Fruit fly (Drosophila melanogaster) Kc167 (cell line): ENCODE results near the gene TP53INP.

Experiments used
- Myc ChIP-seq: fragments of >200 bp; optimal IDR thresholded peaks from 2 replicates; lab custom pipeline; 2017; ENCODE audit warnings: missing external identifiers
- Sin3A ChIP-seq: fragments of >200 bp; optimal IDR thresholded peaks from 2 replicates; lab custom pipeline; 2018; ENCODE audit warnings: missing external identifiers
- h ChIP-seq: fragments of >200 bp; optimal IDR thresholded peaks from 3 replicates; lab custom pipeline; 2018; ENCODE audit warnings: missing external identifiers
- insv ChIP-seq: fragments of >200 bp; optimal IDR thresholded peaks from 3 replicates; lab custom pipeline; 2018; ENCODE audit warnings: missing external identifiers
- psq ChIP-seq: fragments of >200 bp; optimal IDR thresholded peaks from 2 replicates; lab custom pipeline; 2017; ENCODE audit warnings: missing external identifiers
- ttk ChIP-seq: sonication (Bioruptor generic); optimal IDR thresholded peaks from 2 replicates; lab custom pipeline; 2017; ENCODE audit warnings: missing external identifiers

TP53INP gene

DNA sequence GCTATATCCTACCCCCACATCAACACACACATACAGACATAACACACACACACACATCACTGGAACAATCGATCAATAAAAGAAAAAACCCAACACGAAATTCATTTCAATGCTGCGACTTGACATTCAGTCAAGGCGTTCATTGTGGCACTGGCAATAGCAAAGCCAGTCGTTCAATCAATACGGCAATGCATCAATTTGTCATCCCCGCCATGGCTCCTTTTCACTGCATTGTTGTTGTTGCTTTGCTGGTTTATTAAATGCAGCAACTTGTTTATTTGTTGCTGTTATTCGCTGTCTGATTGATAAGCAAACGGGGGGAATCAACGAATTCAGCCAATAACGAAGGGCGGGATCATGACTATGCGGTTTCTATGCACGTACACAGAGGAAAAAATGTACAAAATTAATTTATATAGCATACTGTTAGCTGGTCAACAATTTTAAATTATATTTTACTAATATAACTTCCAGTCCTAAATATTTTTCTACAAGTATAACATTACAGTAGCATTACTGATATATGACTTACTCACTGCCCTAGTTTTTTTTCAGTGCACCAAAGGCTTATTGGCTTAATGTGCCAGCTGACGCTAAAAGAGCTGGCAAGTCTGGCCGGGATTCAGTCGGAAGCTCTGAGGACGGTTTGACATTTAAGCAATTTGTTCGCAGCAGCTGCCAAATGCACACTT lies 30.9 kb upstream of the TP53INP start:
- no peak for TF ChIP-seq Sin3A (lab: Kevin White, UChicago)
- no peak for TF ChIP-seq psq (lab: Kevin White, UChicago)
- no peak for TF ChIP-seq insv (lab: Kevin White, UChicago)
- no peak for TF ChIP-seq h
- no peak for TF ChIP-seq Myc (lab: Kevin White, UChicago)
- no peak for TF ChIP-seq ttk (lab: Kevin White, UChicago)

DNA sequence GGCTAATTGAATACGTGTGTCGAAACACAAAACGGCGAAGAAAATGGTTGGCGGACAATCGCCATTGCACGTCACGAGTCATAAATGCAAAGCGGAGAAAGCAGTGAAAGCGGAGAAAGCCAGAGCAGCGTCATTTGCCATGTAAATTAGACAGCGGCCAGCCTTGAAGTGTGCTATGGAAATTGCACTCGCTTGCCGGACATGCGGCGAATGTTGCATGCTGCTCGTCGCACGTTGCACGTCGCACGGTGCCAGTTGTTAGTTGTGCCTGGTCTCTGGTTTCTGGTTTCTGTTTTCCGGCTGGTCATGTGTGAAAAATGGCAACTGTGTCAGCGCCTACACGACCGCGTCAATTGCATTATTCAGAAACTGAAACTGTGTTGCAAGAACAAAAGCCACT lies 29.2 kb upstream of the TP53INP start:
- TF ChIP-seq psq (lab: Kevin White, UChicago) (no peak), ttk (lab: Kevin White, UChicago) (no peak), Sin3A (lab: Kevin White, UChicago) (no peak)

- TF ChIP-seq psq (lab: Kevin White, UChicago): no peak
Measured at dm6 chr3L:4378895-4379294, 27.8 kb upstream of the TP53INP start.

- no peak for TF ChIP-seq h
- TF ChIP-seq Sin3A (lab: Kevin White, UChicago): no peak
Measured at dm6 chr3L:4380231-4380645, 26.5 kb upstream of the TP53INP start, which contains the start of gene DopEcR. Gene DopEcR (minus strand): TSS chr3L:4380387.

DNA sequence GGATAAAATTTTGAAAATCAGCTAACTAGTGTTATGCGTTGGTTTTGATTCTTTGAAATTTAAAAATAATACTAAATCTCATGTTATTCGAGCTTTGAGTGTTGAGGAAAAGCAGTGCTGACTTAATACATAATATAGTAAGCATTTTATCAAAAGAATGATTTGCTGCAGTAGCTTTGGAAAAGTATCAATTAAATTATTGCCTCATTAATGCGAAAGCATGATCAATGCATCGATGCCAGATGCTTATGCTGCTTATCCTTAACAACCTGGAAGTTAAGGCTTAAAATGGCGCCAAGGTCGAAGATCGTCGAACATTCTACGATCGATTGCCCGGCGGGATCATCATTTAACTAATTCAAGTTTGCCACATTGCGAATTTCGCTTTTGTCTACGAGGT lies 25.2 kb upstream of the TP53INP start, which contains the start of gene CG32240:
Gene CG32240 (minus strand): TSS at position 101 of the 400 bp plus-strand sequence.
- TF ChIP-seq Myc (lab: Kevin White, UChicago) (no peak), insv (lab: Kevin White, UChicago) (no peak), Sin3A (lab: Kevin White, UChicago) (no peak), psq (lab: Kevin White, UChicago) (no peak), ttk (lab: Kevin White, UChicago) (no peak), h (no peak)

- TF ChIP-seq ttk (lab: Kevin White, UChicago) (no peak), Sin3A (lab: Kevin White, UChicago) (no peak), psq (lab: Kevin White, UChicago) (no peak), h (no peak), Myc (lab: Kevin White, UChicago) (no peak), insv (lab: Kevin White, UChicago) (no peak)
Measured at dm6 chr3L:4382581-4382980, 24.2 kb upstream of the TP53INP start.

DNA sequence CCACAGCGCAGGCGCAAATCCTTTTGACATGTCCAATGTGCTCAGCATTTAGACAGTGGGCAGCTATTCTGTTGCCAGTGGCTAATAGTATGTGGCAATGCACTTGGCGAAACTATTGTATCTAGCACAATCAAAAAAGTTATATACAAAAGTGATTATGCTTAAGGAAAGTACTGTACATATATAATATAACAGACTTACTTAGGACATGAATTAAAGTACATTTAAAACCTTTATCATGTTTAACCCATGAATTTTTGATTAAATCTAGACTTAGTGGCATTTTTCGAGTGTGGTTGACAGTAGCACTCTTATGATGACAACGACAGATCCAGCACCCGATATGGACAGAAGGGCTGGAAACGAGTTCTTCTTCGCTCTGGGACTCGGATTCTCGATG lies 23.6 kb upstream of the TP53INP start:
- no peak for TF ChIP-seq ttk (lab: Kevin White, UChicago)
- no peak for TF ChIP-seq psq (lab: Kevin White, UChicago)
- no peak for TF ChIP-seq Myc (lab: Kevin White, UChicago)
- TF ChIP-seq insv (lab: Kevin White, UChicago): no peak
- no peak for TF ChIP-seq h
- no peak for TF ChIP-seq Sin3A (lab: Kevin White, UChicago)

DNA sequence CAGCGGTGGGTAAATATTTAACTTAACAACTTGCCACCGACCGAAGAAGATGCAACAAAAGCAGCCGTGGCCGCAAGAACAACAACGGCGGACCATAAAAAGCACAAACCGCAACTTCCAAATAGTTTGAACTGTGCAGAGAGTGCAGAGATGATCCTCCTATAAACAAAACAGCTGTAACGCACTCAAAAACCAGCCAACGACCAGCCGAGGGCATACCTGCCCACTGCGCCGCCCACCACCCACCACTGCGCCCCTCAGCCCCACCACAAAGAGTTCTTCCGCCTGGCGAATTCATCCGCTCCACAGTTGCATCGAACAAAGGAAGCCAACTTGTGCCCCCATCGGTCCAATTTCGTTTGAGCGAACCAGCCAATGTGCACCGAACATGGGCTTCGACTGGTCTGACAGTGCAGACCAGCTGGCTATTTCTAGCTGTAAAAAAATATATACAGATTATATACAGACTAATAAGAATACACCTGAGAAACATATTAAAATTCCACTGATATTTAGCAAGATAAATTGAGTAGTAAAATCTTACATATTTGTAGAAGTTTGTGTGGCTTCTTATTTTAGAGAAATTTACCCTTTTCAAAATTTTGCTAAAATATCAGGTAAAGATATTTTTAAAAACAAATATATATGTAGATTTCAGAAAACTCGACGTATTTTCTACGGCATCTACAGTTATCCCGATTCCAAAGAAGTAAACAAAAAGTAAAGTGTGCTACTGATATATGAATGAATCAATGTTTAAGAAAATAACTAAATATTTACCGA lies 23.0 kb upstream of the TP53INP start:
- TF ChIP-seq Myc (lab: Kevin White, UChicago) (no peak), Sin3A (lab: Kevin White, UChicago) (no peak), h (no peak), ttk (lab: Kevin White, UChicago) (no peak), psq (lab: Kevin White, UChicago) (no peak), insv (lab: Kevin White, UChicago) (no peak)

- TF ChIP-seq ttk (lab: Kevin White, UChicago) (no peak), insv (lab: Kevin White, UChicago) (no peak), psq (lab: Kevin White, UChicago) (no peak), Myc (lab: Kevin White, UChicago) (no peak), Sin3A (lab: Kevin White, UChicago) (no peak), h (no peak)
Measured at dm6 chr3L:4384326-4384662, 22.4 kb upstream of the TP53INP start, which contains the start of gene slow. Gene slow (plus strand): TSS chr3L:4384442.

- no peak for TF ChIP-seq Sin3A (lab: Kevin White, UChicago)
- TF ChIP-seq Myc (lab: Kevin White, UChicago): no peak
- no peak for TF ChIP-seq ttk (lab: Kevin White, UChicago)
- no peak for TF ChIP-seq psq (lab: Kevin White, UChicago)
- no peak for TF ChIP-seq h
- TF ChIP-seq insv (lab: Kevin White, UChicago): no peak
Measured at dm6 chr3L:4388215-4388614, 18.5 kb upstream of the TP53INP start.

DNA sequence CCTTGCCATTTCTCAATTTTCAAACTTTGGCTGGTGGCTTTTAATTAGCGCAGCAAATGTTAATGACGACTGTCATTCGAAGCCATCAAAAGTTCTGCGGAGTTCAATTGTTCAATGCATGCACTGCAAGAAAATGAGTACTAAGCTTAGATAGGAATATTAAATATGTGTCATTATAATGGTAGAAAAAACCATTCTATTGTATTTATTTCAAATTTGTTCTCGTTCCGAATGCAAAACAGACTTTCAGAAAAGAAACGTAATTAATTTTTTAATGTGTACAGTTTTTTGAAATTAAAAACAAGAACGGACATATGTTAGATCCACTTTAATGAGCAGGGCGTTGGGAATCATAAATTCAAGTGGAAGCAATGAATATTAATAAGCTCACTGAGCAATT lies 17.6 kb upstream of the TP53INP start:
- TF ChIP-seq ttk (lab: Kevin White, UChicago) (no peak), psq (lab: Kevin White, UChicago) (no peak), Sin3A (lab: Kevin White, UChicago) (no peak), h (no peak), insv (lab: Kevin White, UChicago) (no peak), Myc (lab: Kevin White, UChicago) (no peak)

dm6 chr3L:4392851-4393250 lies 13.9 kb upstream of the TP53INP start:
- TF ChIP-seq ttk (lab: Kevin White, UChicago) (no peak), psq (lab: Kevin White, UChicago) (no peak), insv (lab: Kevin White, UChicago) (no peak), h (no peak), Sin3A (lab: Kevin White, UChicago) (no peak), Myc (lab: Kevin White, UChicago) (no peak)
